Worm (Caenorhabditis elegans): ENCODE measurements around the gene rps-23.
A peak's percentile ranks its signal among the peaks of the same experiment; 100 is the strongest.

The rps-23 gene

DNA sequence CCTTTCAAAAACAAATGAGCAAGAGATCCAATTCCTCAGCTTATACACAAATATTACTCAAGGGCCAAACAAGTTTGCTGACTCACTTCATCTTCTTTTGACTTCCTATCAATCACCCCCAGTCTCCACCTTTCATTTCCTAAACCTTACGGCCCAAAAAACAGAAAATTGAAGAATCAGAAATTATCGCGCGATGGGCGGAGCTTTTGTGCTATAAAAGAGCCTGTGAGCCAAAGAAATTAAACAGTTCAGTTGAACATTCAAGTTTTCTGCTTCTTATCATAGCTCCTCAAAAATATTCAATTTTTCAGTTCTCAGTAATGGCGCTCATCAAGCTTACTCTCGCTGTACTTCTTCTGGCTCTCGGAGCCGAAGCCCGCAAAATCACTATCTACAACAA is 11.1 kb downstream of the rps-23 start, which contains the start of gene thn-1:
Gene thn-1 (plus strand): TSS at position 301 of the 400 bp plus-strand sequence.
- TF ChIP-seq sma-3 (GFP tag; optimal IDR thresholded peaks at IDR 0.05) (no peak), ztf-11 (tag; optimal IDR thresholded peaks at IDR 0.05) (no peak), nhr-12 (tag; optimal IDR thresholded peaks at IDR 0.05) (no peak), ceh-82 (tag; optimal IDR thresholded peaks at IDR 0.05) (no peak), mbf-1 (tag; optimal IDR thresholded peaks at IDR 0.05) (no peak), crh-2 (tag; optimal IDR thresholded peaks at IDR 0.05) (no peak), ZK546.5 (tag; optimal IDR thresholded peaks at IDR 0.05) (no peak), blmp-1 (tag; optimal IDR thresholded peaks at IDR 0.05; ENCODE audit: insufficient read depth) (no peak), mab-5 (tag; optimal IDR thresholded peaks at IDR 0.05) (no peak), C34F6.9 (tag; optimal IDR thresholded peaks at IDR 0.05) (no peak), peb-1 (tag; optimal IDR thresholded peaks at IDR 0.05) (no peak), nhr-10 (tag; optimal IDR thresholded peaks at IDR 0.05) (no peak), elt-3 (tag; optimal IDR thresholded peaks at IDR 0.05) (no peak), lin-13 (GFP tag; optimal IDR thresholded peaks at IDR 0.05) (no peak), Y55F3AM.14 (GFP tag; optimal IDR thresholded peaks at IDR 0.05) (no peak), ztf-1 (GFP tag; conservative IDR thresholded peaks at IDR 0.05) (no peak), snpc-4 (tag; optimal IDR thresholded peaks at IDR 0.05) (no peak), unc-62 (GFP tag; optimal IDR thresholded peaks at IDR 0.05) (no peak), sem-4 (tag; optimal IDR thresholded peaks at IDR 0.05) (no peak)

DNA sequence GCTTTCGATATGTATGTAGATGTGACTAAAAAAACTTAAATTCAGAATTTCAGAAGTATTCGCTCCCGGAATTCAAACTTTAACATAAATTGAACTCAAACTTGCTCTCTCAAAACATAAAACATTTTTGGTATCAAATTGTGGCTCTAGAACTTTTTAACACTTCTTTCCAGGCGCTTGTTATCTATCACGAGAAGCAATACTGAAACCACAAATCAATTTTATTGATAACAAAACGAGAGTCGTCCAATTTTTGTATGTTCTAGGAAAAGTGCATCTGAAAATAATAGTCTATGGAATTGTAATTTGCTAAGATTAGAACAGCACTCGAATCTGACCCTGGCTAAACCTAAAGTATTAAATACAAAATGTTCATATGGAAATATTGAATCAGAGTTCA is 11.9 kb downstream of the rps-23 start:
- TF ChIP-seq unc-55 (GFP tag; optimal IDR thresholded peaks at IDR 0.05) (no peak), fos-1 (tag; optimal IDR thresholded peaks at IDR 0.05) (peak; percentile 75)

DNA sequence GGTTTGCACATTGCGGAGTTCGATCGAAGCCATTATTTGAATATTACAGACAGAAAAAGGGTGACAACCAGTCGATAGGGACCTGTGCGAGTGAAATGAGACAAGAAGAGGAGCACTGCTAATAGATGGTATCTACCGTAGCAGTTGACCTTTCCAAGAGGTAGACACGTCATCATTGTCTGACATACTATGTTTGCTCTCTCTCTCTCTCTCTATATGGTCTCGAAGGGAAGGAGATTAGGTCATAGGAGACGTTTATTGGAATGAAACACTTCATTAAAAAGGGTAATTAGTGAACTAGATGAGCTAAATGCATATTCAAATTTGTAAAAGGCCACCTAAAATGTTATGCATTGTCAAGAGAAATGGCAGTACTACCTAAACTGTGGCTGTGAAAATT is 14.8 kb downstream of the rps-23 start, which contains the start of gene atz-1:
Gene atz-1 (minus strand): TSS at position 101 of the 400 bp plus-strand sequence.
- TF ChIP-seq sma-9 (GFP tag; optimal IDR thresholded peaks at IDR 0.05) (no peak), sma-9 (tag; optimal IDR thresholded peaks at IDR 0.05) (no peak), sma-3 (GFP tag; optimal IDR thresholded peaks at IDR 0.05) (no peak), egl-27 (tag; optimal IDR thresholded peaks at IDR 0.05) (no peak), elt-1 (tag; optimal IDR thresholded peaks at IDR 0.05) (no peak), ztf-11 (tag; optimal IDR thresholded peaks at IDR 0.05) (no peak), F13H6.1 (tag; optimal IDR thresholded peaks at IDR 0.05) (no peak), sem-4 (tag; optimal IDR thresholded peaks at IDR 0.05) (no peak), nhr-129 (tag; optimal IDR thresholded peaks at IDR 0.05) (no peak), C34F6.9 (tag; optimal IDR thresholded peaks at IDR 0.05) (no peak), R02D3.7 (tag; optimal IDR thresholded peaks at IDR 0.05) (no peak), mdl-1 (tag; optimal IDR thresholded peaks at IDR 0.05) (no peak), mab-5 (tag; optimal IDR thresholded peaks at IDR 0.05) (no peak), nhr-12 (tag; optimal IDR thresholded peaks at IDR 0.05) (no peak), skn-1 (tag; optimal IDR thresholded peaks at IDR 0.05) (no peak)

DNA sequence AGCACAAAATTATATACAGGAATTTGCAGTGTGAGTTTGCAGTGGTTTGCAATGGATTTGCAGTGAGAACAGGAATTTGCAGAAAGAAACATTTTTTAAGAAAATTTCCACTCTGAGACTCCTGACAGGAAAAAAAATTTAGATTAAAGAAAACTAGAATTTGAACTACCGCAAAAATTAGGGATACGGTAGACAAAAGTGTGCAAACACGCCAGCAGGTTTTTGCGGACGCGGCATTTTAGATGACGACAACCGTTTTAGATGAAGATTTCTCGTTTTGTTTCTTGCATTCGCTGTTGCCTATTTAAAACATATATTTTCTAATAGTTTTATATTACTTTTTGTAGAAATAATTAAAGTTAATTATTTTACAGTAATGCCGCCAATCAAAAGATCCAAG is 19.0 kb downstream of the rps-23 start, which contains the start of gene wdr-46:
Gene wdr-46 (plus strand): TSS at position 375 of the 400 bp plus-strand sequence.
- peak; percentile 99 to 100 for TF ChIP-seq lsy-2 (tag; optimal IDR thresholded peaks at IDR 0.05)
- TF ChIP-seq mab-5 (tag; optimal IDR thresholded peaks at IDR 0.05) = peak; percentile 88
- TF ChIP-seq unc-55 (GFP tag; optimal IDR thresholded peaks at IDR 0.05) = peak; percentile 97
- TF ChIP-seq nhr-10 (tag; optimal IDR thresholded peaks at IDR 0.05) = peak; percentile 79
- TF ChIP-seq ZK546.5 (tag; optimal IDR thresholded peaks at IDR 0.05) = peak; percentile 78
- no peak for TF ChIP-seq skn-1 (tag; optimal IDR thresholded peaks at IDR 0.05)
- peak; percentile 68 for TF ChIP-seq nhr-6 (tag; optimal IDR thresholded peaks at IDR 0.05)
- peak; percentile 74 for TF ChIP-seq ceh-82 (tag; optimal IDR thresholded peaks at IDR 0.05)
- peak; percentile 89 for TF ChIP-seq crh-2 (tag; optimal IDR thresholded peaks at IDR 0.05)
- peak; percentile 80 for TF ChIP-seq nhr-21 (tag; optimal IDR thresholded peaks at IDR 0.05)
- peak; percentile 55 for TF ChIP-seq fos-1 (tag; optimal IDR thresholded peaks at IDR 0.05)
- peak; percentile 56 for TF ChIP-seq nhr-77 (tag; optimal IDR thresholded peaks at IDR 0.05)
- peak; percentile 87 for TF ChIP-seq C34F6.9 (tag; optimal IDR thresholded peaks at IDR 0.05)
- TF ChIP-seq lin-11 (tag; optimal IDR thresholded peaks at IDR 0.05) = peak; percentile 55
- TF ChIP-seq egl-27 (tag; optimal IDR thresholded peaks at IDR 0.05) = no peak
- no peak for TF ChIP-seq mdl-1 (tag; optimal IDR thresholded peaks at IDR 0.05)
- peak; percentile 1 for TF ChIP-seq dmd-4 (tag; optimal IDR thresholded peaks at IDR 0.05)
- peak; percentile 96 for TF ChIP-seq nhr-129 (tag; optimal IDR thresholded peaks at IDR 0.05)
- no peak for TF ChIP-seq alr-1 (tag; optimal IDR thresholded peaks at IDR 0.05)
- TF ChIP-seq ztf-4 (tag; optimal IDR thresholded peaks at IDR 0.05) = peak; percentile 29
- TF ChIP-seq lin-13 (GFP tag; optimal IDR thresholded peaks at IDR 0.05) = peak; percentile 89
- no peak for TF ChIP-seq blmp-1 (tag; optimal IDR thresholded peaks at IDR 0.05; ENCODE audit: insufficient read depth)
- TF ChIP-seq sma-3 (GFP tag; optimal IDR thresholded peaks at IDR 0.05) = peak; percentile 83
- TF ChIP-seq R02D3.7 (tag; optimal IDR thresholded peaks at IDR 0.05) = peak; percentile 52
- peak; percentile 99 for TF ChIP-seq gmeb-1 (tag; optimal IDR thresholded peaks at IDR 0.05)
- no peak for TF ChIP-seq lin-39 (tag; optimal IDR thresholded peaks at IDR 0.05)
- TF ChIP-seq snpc-4 (tag; optimal IDR thresholded peaks at IDR 0.05) = peak; percentile 70
- peak; percentile 76 for TF ChIP-seq sem-4 (tag; optimal IDR thresholded peaks at IDR 0.05)
- no peak for TF ChIP-seq unc-62 (GFP tag; optimal IDR thresholded peaks at IDR 0.05)
- peak; percentile 76 for TF ChIP-seq F13H6.1 (tag; optimal IDR thresholded peaks at IDR 0.05)
- TF ChIP-seq ztf-11 (tag; optimal IDR thresholded peaks at IDR 0.05) = no peak
- peak; percentile 89 for TF ChIP-seq nhr-25 (tag; optimal IDR thresholded peaks at IDR 0.05)
- peak; percentile 79 for TF ChIP-seq sma-9 (GFP tag; optimal IDR thresholded peaks at IDR 0.05)
- TF ChIP-seq sma-9 (tag; optimal IDR thresholded peaks at IDR 0.05) = no peak
- no peak for TF ChIP-seq nhr-11 (tag; optimal IDR thresholded peaks at IDR 0.05)
- no peak for TF ChIP-seq nhr-12 (tag; optimal IDR thresholded peaks at IDR 0.05)
- no peak for TF ChIP-seq unc-39 (tag; optimal IDR thresholded peaks at IDR 0.05)
